Worm (Caenorhabditis elegans): ENCODE data around the gene srg-15.
A peak's percentile ranks its signal among the peaks of the same experiment; 100 is the strongest.

Gene srg-15

DNA sequence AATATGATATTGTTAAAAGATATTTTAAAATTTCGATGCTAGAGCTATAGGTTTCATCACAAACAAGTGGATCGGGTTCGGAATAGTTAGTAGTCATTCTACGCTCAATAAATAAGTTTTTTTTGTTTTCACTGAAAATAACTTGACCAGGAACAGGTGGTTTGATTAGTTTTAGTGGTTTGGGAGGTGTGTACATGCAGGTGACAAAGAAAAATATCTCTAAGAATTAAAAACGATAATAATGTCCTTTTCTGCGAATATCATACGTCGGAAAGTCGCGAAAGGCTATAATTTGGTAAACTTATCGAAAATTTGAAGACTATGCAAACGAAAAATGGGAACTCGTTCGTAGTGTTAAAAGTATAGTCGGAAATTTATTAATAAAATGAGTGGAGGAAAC, at the start of gene srg-15:
Gene srg-15, minus strand, starts transcription at position 101 of the 400 bp plus-strand sequence.
- TF ChIP-seq fkh-8 (tag; optimal IDR thresholded peaks at IDR 0.05) (peak; percentile 56), pax-3 (tag; optimal IDR thresholded peaks at IDR 0.05) (no peak), nhr-71 (tag; optimal IDR thresholded peaks at IDR 0.05) (peak; percentile 26), nhr-47 (tag; optimal IDR thresholded peaks at IDR 0.05) (peak; percentile 25)

DNA sequence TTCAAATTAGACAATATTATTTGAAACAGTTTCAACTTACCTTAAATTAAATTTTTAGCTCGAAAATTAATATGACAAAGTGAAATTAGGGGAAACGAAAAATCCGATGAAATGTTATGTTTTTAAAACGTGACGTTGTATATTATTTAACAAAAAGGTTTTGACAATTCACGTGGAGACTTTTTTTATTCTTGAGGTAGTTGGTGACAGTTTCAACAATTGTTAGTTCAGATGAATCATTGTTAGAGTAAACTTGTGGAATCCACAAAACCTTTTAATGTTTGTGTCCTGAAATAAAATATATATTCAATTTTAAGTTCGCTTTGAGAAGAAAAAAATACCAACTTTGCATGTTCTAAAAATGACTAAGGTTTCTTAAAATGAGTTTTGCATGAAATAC, 49.3 kb upstream of the srg-15 start, which contains the start of gene fut-1:
Gene fut-1, minus strand, starts transcription at position 101 of the 400 bp plus-strand sequence.
- TF ChIP-seq pax-3 (tag; optimal IDR thresholded peaks at IDR 0.05): no peak
- no peak for TF ChIP-seq elt-2 (tag; optimal IDR thresholded peaks at IDR 0.05)
- TF ChIP-seq efl-3 (GFP tag; optimal IDR thresholded peaks at IDR 0.05): no peak
- TF ChIP-seq ztf-11 (tag; optimal IDR thresholded peaks at IDR 0.05): no peak
- TF ChIP-seq irx-1 (tag; optimal IDR thresholded peaks at IDR 0.05): no peak
- TF ChIP-seq nhr-28 (tag; optimal IDR thresholded peaks at IDR 0.05): no peak
- TF ChIP-seq aly-2 (tag; optimal IDR thresholded peaks at IDR 0.05): no peak
- TF ChIP-seq ceh-8 (GFP tag; optimal IDR thresholded peaks at IDR 0.05): no peak
- TF ChIP-seq mdl-1 (tag; optimal IDR thresholded peaks at IDR 0.05): no peak
- no peak for TF ChIP-seq ceh-82 (tag; optimal IDR thresholded peaks at IDR 0.05)
- no peak for TF ChIP-seq tlp-1 (tag; optimal IDR thresholded peaks at IDR 0.05)
- no peak for TF ChIP-seq unc-30 (tag; optimal IDR thresholded peaks at IDR 0.05)
- TF ChIP-seq dpl-1 (GFP tag; optimal IDR thresholded peaks at IDR 0.05): no peak
- no peak for TF ChIP-seq nhr-84 (tag; optimal IDR thresholded peaks at IDR 0.05)

DNA sequence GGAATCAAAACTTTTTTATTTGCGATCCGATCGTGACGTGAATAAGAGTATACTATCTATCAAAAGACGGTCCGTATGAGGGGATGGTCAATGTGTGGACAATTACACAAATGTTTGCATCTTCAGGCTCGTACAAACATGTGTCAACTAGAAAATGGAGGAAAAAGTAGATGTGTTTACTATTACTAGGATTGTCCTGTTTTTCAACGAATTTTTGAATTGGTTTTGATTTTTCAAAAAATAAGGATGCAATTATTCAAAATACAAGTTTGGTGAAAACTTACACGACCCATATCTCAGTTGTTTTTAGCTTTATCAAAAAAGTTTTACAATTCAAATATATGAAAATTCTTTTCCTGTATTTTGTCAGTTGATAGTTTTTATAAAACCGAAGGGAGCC, 45.1 kb upstream of the srg-15 start, which contains the start of gene K08F8.7:
Gene K08F8.7, minus strand, starts transcription at position 101 of the 400 bp plus-strand sequence.
- no peak for TF ChIP-seq nhr-77 (tag; optimal IDR thresholded peaks at IDR 0.05)
- TF ChIP-seq pag-3 (tag; optimal IDR thresholded peaks at IDR 0.05; ENCODE audit: borderline replicate concordance, insufficient read depth): no peak
- no peak for TF ChIP-seq efl-1 (optimal IDR thresholded peaks at IDR 0.05)
- no peak for TF ChIP-seq efl-1 (GFP tag; optimal IDR thresholded peaks at IDR 0.05 in 1 of 2)
- no peak for TF ChIP-seq C16A3.4 (tag; optimal IDR thresholded peaks at IDR 0.05)
- TF ChIP-seq ces-1 (GFP tag; optimal IDR thresholded peaks at IDR 0.05): no peak
- no peak for TF ChIP-seq fos-1 (tag; optimal IDR thresholded peaks at IDR 0.05)
- TF ChIP-seq lsy-2 (tag; optimal IDR thresholded peaks at IDR 0.05): no peak
- no peak for TF ChIP-seq swsn-7 (tag; optimal IDR thresholded peaks at IDR 0.05)

DNA sequence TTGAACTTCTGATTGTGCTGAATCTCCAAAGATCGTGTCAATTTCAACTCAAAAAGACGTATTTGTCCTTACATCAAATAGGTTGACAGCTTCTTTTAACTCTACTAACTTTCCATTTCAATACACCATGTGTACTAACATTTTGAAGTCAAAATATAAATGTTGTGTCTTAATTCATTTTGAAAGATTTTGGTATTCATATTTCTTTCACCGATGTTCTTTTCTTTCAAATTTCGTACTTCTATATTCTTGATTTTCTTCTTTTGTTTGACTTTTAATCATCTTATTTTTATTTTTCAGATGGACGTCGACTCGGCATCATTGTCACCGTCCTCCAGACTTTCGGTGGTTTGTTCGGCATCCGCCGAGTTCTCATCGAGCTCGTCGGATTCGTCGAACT, 41.5 kb upstream of the srg-15 start, which contains the start of gene atf-2:
Gene atf-2, plus strand, starts transcription at position 301 of the 400 bp plus-strand sequence.
- TF ChIP-seq C04F5.9 (tag; optimal IDR thresholded peaks at IDR 0.05) (no peak), jun-1 (tag; optimal IDR thresholded peaks at IDR 0.05) (no peak), lin-15B (tag; optimal IDR thresholded peaks at IDR 0.05) (no peak), ceh-90 (tag; optimal IDR thresholded peaks at IDR 0.05) (no peak), lin-13 (GFP tag; optimal IDR thresholded peaks at IDR 0.05) (no peak), nhr-20 (tag; optimal IDR thresholded peaks at IDR 0.05) (no peak), hlh-17 (GFP tag; optimal IDR thresholded peaks at IDR 0.05; ENCODE audit: borderline replicate concordance) (no peak), nhr-84 (tag; optimal IDR thresholded peaks at IDR 0.05) (no peak)

DNA sequence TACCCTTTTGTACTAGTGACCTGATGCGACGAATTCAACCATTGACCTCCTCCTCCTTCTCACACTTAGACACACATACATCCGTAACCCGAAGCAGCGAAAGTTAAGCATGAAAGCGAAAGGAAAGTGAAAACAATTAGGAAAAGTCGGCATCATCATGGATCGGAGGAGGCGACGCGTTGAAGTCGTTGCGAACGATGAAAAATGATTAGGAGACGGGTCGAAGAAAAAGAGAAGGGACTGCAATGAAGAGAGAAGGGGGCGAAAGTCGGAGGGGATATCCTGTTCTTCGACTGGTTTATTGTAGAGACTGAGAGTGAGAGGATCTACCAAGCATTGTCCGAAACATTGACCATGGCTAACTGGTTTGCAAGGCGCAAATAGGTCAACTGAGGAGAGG, 40.8 kb upstream of the srg-15 start:
- TF ChIP-seq unc-62 (GFP tag; optimal IDR thresholded peaks at IDR 0.05) (no peak), blmp-1 (tag; optimal IDR thresholded peaks at IDR 0.05) (peak; percentile 100), alr-1 (tag; optimal IDR thresholded peaks at IDR 0.05; ENCODE audit: borderline replicate concordance) (no peak), efl-1 (optimal IDR thresholded peaks at IDR 0.05) (no peak), efl-1 (GFP tag; optimal IDR thresholded peaks at IDR 0.05 in 1 of 2) (peak in 1 of 2 experiments; percentile 72), unc-86 (tag; optimal IDR thresholded peaks at IDR 0.05) (no peak), jun-1 (tag; optimal IDR thresholded peaks at IDR 0.05) (peak; percentile 53), ces-1 (GFP tag; optimal IDR thresholded peaks at IDR 0.05) (no peak)
